Fruit fly (Drosophila melanogaster) whole organism, embryonic: ENCODE measurements around the gene beta4GalNAcTB.

Experiments
- Asciz ChIP-seq: fragments of 200-800 bp; sonication (Bioruptor generic); optimal IDR thresholded peaks from 2 replicates; lab custom pipeline; 2017; ENCODE audit warnings: missing biosample characterization, mild to moderate bottlenecking, missing genetic modification characterization, missing genetic modification reagents
- CG1792 ChIP-seq: fragments of 200-800 bp; sonication (Bioruptor generic); optimal IDR thresholded peaks from 2 replicates; lab custom pipeline; 2016; ENCODE audit warnings: missing biosample characterization, missing genetic modification characterization
- CG30403 ChIP-seq: fragments of 200-800 bp; sonication (Bioruptor generic); optimal IDR thresholded peaks from 3 replicates; lab custom pipeline; 2016; ENCODE audit warnings: missing biosample characterization, missing genetic modification characterization
- CG30431 ChIP-seq: fragments of 200-800 bp; sonication (Bioruptor generic); optimal IDR thresholded peaks from 2 replicates; lab custom pipeline; 2017; ENCODE audit warnings: missing biosample characterization, missing genetic modification characterization
- Dad ChIP-seq: fragments of 200-800 bp; sonication (Bioruptor generic); optimal IDR thresholded peaks from 3 replicates; lab custom pipeline; 2016; ENCODE audit warnings: missing biosample characterization, missing genetic modification characterization
- nom ChIP-seq: fragments of 200-800 bp; sonication (Bioruptor generic); optimal IDR thresholded peaks from 2 replicates; lab custom pipeline; 2017; ENCODE audit warnings: missing biosample characterization, missing genetic modification characterization, mild to moderate bottlenecking, moderate library complexity, missing genetic modification reagents
- pan ChIP-seq, 4 experiments: fragments of >200 bp in 3 of 4; fragments of 200-800 bp in 1 of 4; sonication (Bioruptor generic) in 1 of 4; optimal IDR thresholded peaks in 3 of 4; IDR thresholded peaks in 1 of 4; 2 replicates each; pipeline versions ENCODE4 v1.3.6 to Lab custom; 2017 to 2022; ENCODE audit warnings: missing biosample characterization in 2 of 4, missing genetic modification characterization in 2 of 4, mixed read lengths in 1 of 4
- sob ChIP-seq: fragments of 200-800 bp; sonication (Bioruptor generic); IDR thresholded peaks from 2 replicates; pipeline ENCODE4 v1.3.6; 2022; ENCODE audit warnings: missing biosample characterization, missing genetic modification characterization

- TF ChIP-seq Asciz (GFP tag; lab: Kevin White, UChicago) (no peak), CG30403 (GFP tag; lab: Kevin White, UChicago) (no peak), CG1792 (GFP tag; lab: Kevin White, UChicago) (no peak), pan (optimal IDR thresholded peaks at IDR 0.05; lab: Kevin White, UChicago) (no peak), pan (GFP tag; optimal IDR thresholded peaks at IDR 0.05 in 1 of 2, IDR thresholded peaks at IDR 0.05 in 1 of 2) (no peak), Dad (GFP tag; lab: Kevin White, UChicago) (no peak), CG30431 (no peak), nom (no peak), sob (no peak)
Observed at dm6 chr3R:28998999-28999398, 34.8 kb downstream of the beta4GalNAcTB start.
